Worm (Caenorhabditis elegans): ENCODE results near the gene ttr-10.
A peak's percentile ranks its signal among the peaks of the same experiment; 100 is the strongest.

ttr-10 gene

ce11 chrV:7524447-7524846, 29.3 kb downstream of the ttr-10 start, which contains the start of gene C54F6.20:
Gene C54F6.20 (plus strand): TSS chrV:7524747.
- TF ChIP-seq ztf-3 (GFP tag; optimal IDR thresholded peaks at IDR 0.05) (no peak), cebp-2 (GFP tag; IDR thresholded peaks at IDR 0.05) (no peak), F37B4.10 (GFP tag; IDR thresholded peaks at IDR 0.05) (no peak), mcd-1 (GFP tag; IDR thresholded peaks at IDR 0.05) (no peak), gei-17 (GFP tag; optimal IDR thresholded peaks at IDR 0.05) (no peak), lin-26 (GFP tag; IDR thresholded peaks at IDR 0.05) (no peak), ztf-28 (GFP tag; IDR thresholded peaks at IDR 0.05) (no peak), nfya-2 (GFP tag; IDR thresholded peaks at IDR 0.05) (no peak), hlh-12 (tag; optimal IDR thresholded peaks at IDR 0.05) (no peak), ceh-40 (GFP tag; IDR thresholded peaks at IDR 0.05) (no peak), fkh-3 (tag; optimal IDR thresholded peaks at IDR 0.05) (no peak), B0035.1 (tag; optimal IDR thresholded peaks at IDR 0.05) (no peak), repo-1 (tag; optimal IDR thresholded peaks at IDR 0.05) (no peak), ets-4 (GFP tag; optimal IDR thresholded peaks at IDR 0.05) (no peak), K12H6.12 (tag; optimal IDR thresholded peaks at IDR 0.05) (no peak)

DNA sequence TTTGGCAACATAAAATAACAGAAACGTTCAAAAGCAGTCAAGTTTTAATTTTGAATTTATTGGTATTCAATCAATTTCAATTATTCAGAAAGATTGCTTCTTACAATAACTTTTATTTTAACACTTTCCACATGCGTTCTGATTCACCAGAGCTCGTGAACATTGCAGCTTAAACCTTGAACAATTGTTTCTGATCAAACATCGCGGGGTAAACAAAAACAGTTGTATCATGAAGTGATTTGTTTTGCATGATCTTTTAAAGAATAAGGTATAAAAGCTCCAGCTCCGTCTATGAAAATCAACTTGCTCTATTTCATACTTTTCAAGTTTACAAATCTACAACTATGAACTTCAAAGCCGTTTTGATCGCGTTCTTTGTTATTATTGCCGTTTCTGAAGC, 30.3 kb downstream of the ttr-10 start, which contains the start of gene C54F6.6:
Gene C54F6.6, plus strand, starts transcription at position 301 of the 400 bp plus-strand sequence.
- no peak for TF ChIP-seq ztf-25 (GFP tag; IDR thresholded peaks at IDR 0.05)

ce11 chrV:7522279-7522678, 31.4 kb downstream of the ttr-10 start, which contains the start of gene C54F6.15:
Gene C54F6.15 (minus strand): TSS chrV:7522379.
- TF ChIP-seq ztf-6 (GFP tag; IDR thresholded peaks at IDR 0.05) (no peak), F37B4.10 (GFP tag; IDR thresholded peaks at IDR 0.05) (0 out of 2 replicates have a peak, but pooled peaks have one; percentile 46), B0035.1 (tag; optimal IDR thresholded peaks at IDR 0.05) (no peak), lin-54 (GFP tag; optimal IDR thresholded peaks at IDR 0.05) (no peak)

DNA sequence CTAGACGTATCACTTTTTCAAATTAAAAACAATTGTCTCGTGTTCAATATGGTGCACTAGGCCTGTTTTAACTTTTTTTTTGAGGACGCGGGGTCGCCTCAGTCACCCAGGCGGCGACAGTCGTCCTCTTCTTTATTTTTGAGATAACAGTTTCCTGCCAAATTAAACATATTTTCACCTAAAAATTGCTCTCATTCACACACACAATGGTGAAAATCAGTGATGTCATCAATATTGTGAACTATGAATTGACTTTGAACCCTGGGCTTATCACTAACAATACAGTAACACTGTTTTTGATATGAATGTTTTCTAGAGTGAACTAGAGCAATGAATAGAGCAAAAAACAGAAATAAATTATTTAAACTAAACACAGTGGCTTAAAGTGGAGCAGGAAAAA, 32.4 kb downstream of the ttr-10 start:
- TF ChIP-seq lsy-27 (tag; optimal IDR thresholded peaks at IDR 0.05; ENCODE audit: borderline replicate concordance, insufficient read depth) = no peak
- TF ChIP-seq nhr-80 (tag; optimal IDR thresholded peaks at IDR 0.05) = peak; percentile 73

- TF ChIP-seq die-1 (tag; optimal IDR thresholded peaks at IDR 0.05) (no peak), F33H1.4 (GFP tag; IDR thresholded peaks at IDR 0.05) (no peak), snpc-1.1 (tag; optimal IDR thresholded peaks at IDR 0.05; ENCODE audit: insufficient read depth) (no peak), rec-8 (tag; optimal IDR thresholded peaks at IDR 0.05) (no peak), efl-1 (GFP tag; optimal IDR thresholded peaks at IDR 0.05) (no peak), unc-62 (GFP tag; optimal IDR thresholded peaks at IDR 0.05) (no peak), madf-8 (GFP tag; conservative IDR thresholded peaks at IDR 0.05) (no peak), B0035.1 (tag; optimal IDR thresholded peaks at IDR 0.05) (no peak), Y56A3A.18 (GFP tag; IDR thresholded peaks at IDR 0.05) (no peak), dox-1 (GFP tag; IDR thresholded peaks at IDR 0.05) (no peak), egl-18 (GFP tag; IDR thresholded peaks at IDR 0.05) (no peak), cebp-2 (GFP tag; IDR thresholded peaks at IDR 0.05) (no peak), nhr-27 (tag; optimal IDR thresholded peaks at IDR 0.05) (no peak)
These were observed 33.6 kb downstream of the ttr-10 start, which contains the start of gene srb-19 for ce11 chrV:7520077-7520476. Gene srb-19 (minus strand): TSS chrV:7520177.

ce11 chrV:7514939-7515338, 38.8 kb downstream of the ttr-10 start, which contains the start of gene srb-18:
Gene srb-18 (plus strand): TSS chrV:7515239.
- TF ChIP-seq lin-35 (GFP tag; optimal IDR thresholded peaks at IDR 0.05) = no peak
- no peak for TF ChIP-seq let-526 (GFP tag; IDR thresholded peaks at IDR 0.05)
- TF ChIP-seq lir-1 (GFP tag; conservative IDR thresholded peaks at IDR 0.05) = no peak
- no peak for TF ChIP-seq him-1 (tag; optimal IDR thresholded peaks at IDR 0.05)
- TF ChIP-seq zfh-2 (GFP tag; conservative IDR thresholded peaks at IDR 0.05) = no peak
- no peak for TF ChIP-seq rec-8 (tag; optimal IDR thresholded peaks at IDR 0.05)
- TF ChIP-seq K11D2.4 (GFP tag; IDR thresholded peaks at IDR 0.05) = no peak
- no peak for TF ChIP-seq hlh-12 (tag; optimal IDR thresholded peaks at IDR 0.05)
- no peak for TF ChIP-seq F37B4.10 (GFP tag; IDR thresholded peaks at IDR 0.05)
- no peak for TF ChIP-seq egrh-3 (GFP tag; IDR thresholded peaks at IDR 0.05)

Measured in whole organism, young adult.